Fruit fly (Drosophila melanogaster): Measurements from ENCODE around the gene TyrR.

TyrR gene

dm6 chr3R:17759773-17760476 is 3.1 kb downstream of the TyrR start (continued):
- TF ChIP-seq CG34376 (GFP tag; optimal IDR thresholded peaks at IDR 0.05) = peak; percentile 39
- no peak for TF ChIP-seq tup (GFP tag; optimal IDR thresholded peaks at IDR 0.05)
- TF ChIP-seq sr (GFP tag; IDR thresholded peaks at IDR 0.05) = no peak
- no peak for TF ChIP-seq CG33557 (GFP tag; optimal IDR thresholded peaks at IDR 0.05)
- TF ChIP-seq pros (GFP tag; optimal IDR thresholded peaks at IDR 0.05) = no peak
- TF ChIP-seq sna (GFP tag; IDR thresholded peaks at IDR 0.05; ENCODE audit: partially characterized antibody) = no peak
- no peak for TF ChIP-seq CG7271 (tag; optimal IDR thresholded peaks at IDR 0.05)
- peak; percentile 39 for TF ChIP-seq Fer1 (GFP tag; optimal IDR thresholded peaks at IDR 0.05)
- TF ChIP-seq CG3407 (GFP tag; optimal IDR thresholded peaks at IDR 0.05) = no peak
- TF ChIP-seq Dbx (GFP tag; IDR thresholded peaks at IDR 0.05) = 0 out of 3 replicates have a peak, but pooled peaks have one; percentile 6
- peak; percentile 59 for TF ChIP-seq CG12071 (GFP tag; optimal IDR thresholded peaks at IDR 0.05)
- TF ChIP-seq CG2116 (GFP tag; optimal IDR thresholded peaks at IDR 0.05) = no peak
- TF ChIP-seq gem (tag; optimal IDR thresholded peaks at IDR 0.05) = no peak
- TF ChIP-seq Xrp1 (GFP tag; IDR thresholded peaks at IDR 0.05) = no peak
- TF ChIP-seq zfh1 (GFP tag; IDR thresholded peaks at IDR 0.05) = no peak
- peak; percentile 83 for TF ChIP-seq sug (tag; optimal IDR thresholded peaks at IDR 0.05)
- TF ChIP-seq CG6683 (GFP tag; optimal IDR thresholded peaks at IDR 0.05) = no peak
- no peak for TF ChIP-seq CG15073 (GFP tag; optimal IDR thresholded peaks at IDR 0.05)
- TF ChIP-seq az2 (GFP tag; optimal IDR thresholded peaks at IDR 0.05) = no peak
- no peak for TF ChIP-seq CG10959 (GFP tag; IDR thresholded peaks at IDR 0.05)
- no peak for TF ChIP-seq zen2 (GFP tag; IDR thresholded peaks at IDR 0.05; ENCODE audit: partially characterized antibody)
- no peak for TF ChIP-seq B-H1 (GFP tag; IDR thresholded peaks at IDR 0.05)
- TF ChIP-seq CG4404 (GFP tag; IDR thresholded peaks at IDR 0.05) = no peak
- TF ChIP-seq Taf1 (GFP tag; IDR thresholded peaks at IDR 0.05) = no peak
- TF ChIP-seq HLHmδ (GFP tag; optimal IDR thresholded peaks at IDR 0.05) = no peak
- TF ChIP-seq br (optimal IDR thresholded peaks at IDR 0.05) = no peak
- no peak for TF ChIP-seq scrt (GFP tag; optimal IDR thresholded peaks at IDR 0.05)
- TF ChIP-seq CG31441 (GFP tag; IDR thresholded peaks at IDR 0.05) = no peak
- no peak for TF ChIP-seq CG4707 (GFP tag; optimal IDR thresholded peaks at IDR 0.05)
- TF ChIP-seq CG1832 (GFP tag; optimal IDR thresholded peaks at IDR 0.05) = no peak
- TF ChIP-seq schlank (tag; optimal IDR thresholded peaks at IDR 0.05) = peak; percentile 32
- no peak for TF ChIP-seq CG18619 (GFP tag; optimal IDR thresholded peaks at IDR 0.05)
- no peak for TF ChIP-seq rib (GFP tag; IDR thresholded peaks at IDR 0.05)
- no peak for TF ChIP-seq fd64A (GFP tag; optimal IDR thresholded peaks at IDR 0.05)
- TF ChIP-seq dm (GFP tag; optimal IDR thresholded peaks at IDR 0.05) = no peak
- TF ChIP-seq CG31224 (GFP tag; IDR thresholded peaks at IDR 0.05) = no peak
- TF ChIP-seq knrl (GFP tag; IDR thresholded peaks at IDR 0.05; ENCODE audit: partially characterized antibody) = no peak
- no peak for TF ChIP-seq CG5245 (GFP tag; optimal IDR thresholded peaks at IDR 0.05)
- no peak for TF ChIP-seq CG1233 (GFP tag; optimal IDR thresholded peaks at IDR 0.05)
- TF ChIP-seq B-H2 (GFP tag; optimal IDR thresholded peaks at IDR 0.05) = no peak
- no peak for TF ChIP-seq Eip74EF (GFP tag; optimal IDR thresholded peaks at IDR 0.05)
- TF ChIP-seq luna (GFP tag; optimal IDR thresholded peaks at IDR 0.05) = no peak
- peak; percentile 95 for TF ChIP-seq exex (tag; optimal IDR thresholded peaks at IDR 0.05)
- no peak for TF ChIP-seq nom (GFP tag; optimal IDR thresholded peaks at IDR 0.05)
- TF ChIP-seq Hr78 (GFP tag; optimal IDR thresholded peaks at IDR 0.05) = peak in 1 of 2 experiments; percentile 82
- TF ChIP-seq lola (GFP tag; optimal IDR thresholded peaks at IDR 0.05) = no peak
- TF ChIP-seq sens (GFP tag) = no peak
- TF ChIP-seq Sry-β (GFP tag; optimal IDR thresholded peaks at IDR 0.05) = no peak
- no peak for TF ChIP-seq CG8765 (GFP tag; IDR thresholded peaks at IDR 0.05)
- TF ChIP-seq p53 (GFP tag; optimal IDR thresholded peaks at IDR 0.05) = no peak

Data from whole organism, embryonic.